Fruit fly (Drosophila melanogaster) whole organism, embryonic: ENCODE data around the gene CG3184.
A peak's percentile ranks its signal among the peaks of the same experiment; 100 is the strongest.

Experiments
- CG10274 ChIP-seq: fragments of 200-800 bp; sonication (Bioruptor generic); optimal IDR thresholded peaks from 3 replicates; lab custom pipeline; 2017; ENCODE audit warnings: missing biosample characterization, mild to moderate bottlenecking, missing genetic modification characterization
- CG10431 ChIP-seq: fragments of 200-800 bp; sonication (Bioruptor generic); optimal IDR thresholded peaks from 3 replicates; lab custom pipeline; 2018; ENCODE audit warnings: missing biosample characterization, mild to moderate bottlenecking, missing genetic modification characterization
- CG10462 ChIP-seq: fragments of 200-800 bp; sonication (Bioruptor generic); optimal IDR thresholded peaks from 2 replicates; lab custom pipeline; 2016; ENCODE audit warnings: missing biosample characterization, missing genetic modification characterization
- CG11456 ChIP-seq: fragments of 200-800 bp; sonication (Bioruptor generic); IDR thresholded peaks from 3 replicates; pipeline ENCODE4 v1.3.6; 2022; ENCODE audit warnings: missing biosample characterization, missing genetic modification characterization
- CG12236 ChIP-seq: fragments of 200-800 bp; sonication (Bioruptor generic); optimal IDR thresholded peaks from 2 replicates; lab custom pipeline; 2016; ENCODE audit warnings: missing biosample characterization, missing genetic modification characterization
- CG12942 ChIP-seq: fragments of 200-800 bp; sonication (Bioruptor generic); optimal IDR thresholded peaks from 3 replicates; lab custom pipeline; 2016; ENCODE audit warnings: missing biosample characterization, missing genetic modification characterization
- CG14667 ChIP-seq: fragments of 200-800 bp; sonication (Bioruptor generic); IDR thresholded peaks from 2 replicates; pipeline ENCODE4 v1.3.6; 2022; ENCODE audit warnings: missing biosample characterization, missing genetic modification characterization
- CG14860 ChIP-seq: fragments of 200-800 bp; sonication (Bioruptor generic); IDR thresholded peaks from 3 replicates; pipeline ENCODE4 v1.3.6; 2022; ENCODE audit warnings: missing biosample characterization, missing genetic modification characterization; ENCODE audit not compliant: partially characterized antibody
- CG17359 ChIP-seq: fragments of 200-800 bp; sonication (Bioruptor generic); optimal IDR thresholded peaks from 3 replicates; lab custom pipeline; 2018; ENCODE audit warnings: missing biosample characterization, mild to moderate bottlenecking, missing genetic modification characterization, moderate library complexity
- CG1792 ChIP-seq: fragments of 200-800 bp; sonication (Bioruptor generic); optimal IDR thresholded peaks from 2 replicates; lab custom pipeline; 2016; ENCODE audit warnings: missing biosample characterization, missing genetic modification characterization
- CG2120 ChIP-seq: fragments of 200-800 bp; sonication (Bioruptor generic); optimal IDR thresholded peaks from 3 replicates; lab custom pipeline; 2016; ENCODE audit warnings: missing biosample characterization, missing genetic modification characterization
- CG2129 ChIP-seq: fragments of 200-800 bp; sonication (Bioruptor generic); IDR thresholded peaks from 2 replicates; pipeline ENCODE4 v1.3.6; 2022; ENCODE audit warnings: missing biosample characterization, missing genetic modification characterization; ENCODE audit not compliant: partially characterized antibody
- CG34422 ChIP-seq: fragments of 200-800 bp; sonication (Bioruptor generic); IDR thresholded peaks from 3 replicates; pipeline ENCODE4 v1.3.6; 2022; ENCODE audit warnings: missing biosample characterization, missing genetic modification characterization
- CG4707 ChIP-seq: fragments of 200-800 bp; sonication (Bioruptor generic); optimal IDR thresholded peaks from 2 replicates; lab custom pipeline; 2018; ENCODE audit warnings: missing biosample characterization, mild to moderate bottlenecking, missing genetic modification characterization, moderate library complexity
- CG5180 ChIP-seq: fragments of 200-800 bp; sonication (Bioruptor generic); optimal IDR thresholded peaks from 3 replicates; lab custom pipeline; 2017; ENCODE audit warnings: missing biosample characterization, missing genetic modification characterization, mild to moderate bottlenecking, moderate library complexity, missing genetic modification reagents
- CG7556 ChIP-seq: fragments of 200-800 bp; sonication (Bioruptor generic); optimal IDR thresholded peaks from 2 replicates; lab custom pipeline; 2017; ENCODE audit warnings: missing biosample characterization, mild to moderate bottlenecking, missing genetic modification characterization
- CrebB ChIP-seq: fragments of 200-800 bp; sonication (Bioruptor generic); optimal IDR thresholded peaks from 3 replicates; lab custom pipeline; 2018; ENCODE audit warnings: missing biosample characterization, mild to moderate bottlenecking, missing genetic modification characterization
- Deaf1 ChIP-seq: fragments of 200-800 bp; optimal IDR thresholded peaks from 3 replicates; lab custom pipeline; 2019; ENCODE audit warnings: missing biosample characterization, mild to moderate bottlenecking, missing genetic modification characterization, moderate library complexity
- Ets97D ChIP-seq: fragments of 200-800 bp; sonication (Bioruptor generic); optimal IDR thresholded peaks from 3 replicates; lab custom pipeline; 2016; ENCODE audit warnings: missing biosample characterization, missing genetic modification characterization
- Gug ChIP-seq: fragments of 200-800 bp; sonication (Bioruptor generic); IDR thresholded peaks from 4 replicates; pipeline ENCODE4 v1.3.6; 2022; ENCODE audit warnings: missing biosample characterization, missing genetic modification characterization
- HLH4C ChIP-seq: fragments of 200-800 bp; sonication (Bioruptor generic); IDR thresholded peaks from 3 replicates; pipeline ENCODE4 v1.3.6; 2022; ENCODE audit warnings: missing biosample characterization, missing genetic modification characterization; ENCODE audit not compliant: partially characterized antibody
- HLHmδ ChIP-seq: fragments of 200-800 bp; sonication (Bioruptor generic); optimal IDR thresholded peaks from 2 replicates; lab custom pipeline; 2018; ENCODE audit warnings: missing biosample characterization, mild to moderate bottlenecking, missing genetic modification characterization, moderate library complexity
- NK7.1 ChIP-seq: fragments of 200-800 bp; sonication (Bioruptor generic); optimal IDR thresholded peaks from 3 replicates; lab custom pipeline; 2016; ENCODE audit warnings: missing biosample characterization, missing genetic modification characterization
- NfI ChIP-seq: fragments of 200-800 bp; sonication (Bioruptor generic); optimal IDR thresholded peaks from 3 replicates; lab custom pipeline; 2018; ENCODE audit warnings: missing biosample characterization, mild to moderate bottlenecking, missing genetic modification characterization, moderate library complexity
- Oaz ChIP-seq: fragments of 200-800 bp; sonication (Bioruptor generic); IDR thresholded peaks from 2 replicates; pipeline ENCODE4 v1.3.6; 2022; ENCODE audit warnings: missing biosample characterization, missing genetic modification characterization
- Oli ChIP-seq: fragments of 200-800 bp; sonication (Bioruptor generic); optimal IDR thresholded peaks from 2 replicates; lab custom pipeline; 2018; ENCODE audit warnings: missing biosample characterization, mild to moderate bottlenecking, missing genetic modification characterization, moderate library complexity
- PHDP ChIP-seq: fragments of 200-800 bp; sonication (Bioruptor generic); optimal IDR thresholded peaks from 3 replicates; lab custom pipeline; 2018; ENCODE audit warnings: missing biosample characterization, mild to moderate bottlenecking, missing genetic modification characterization, moderate library complexity
- Six4 ChIP-seq: fragments of 200-800 bp; sonication (Bioruptor generic); optimal IDR thresholded peaks from 2 replicates; lab custom pipeline; 2016; ENCODE audit warnings: missing biosample characterization, missing genetic modification characterization
- Sry-δ ChIP-seq: fragments of 200-800 bp; sonication (Bioruptor generic); optimal IDR thresholded peaks from 2 replicates; lab custom pipeline; 2016; ENCODE audit warnings: missing biosample characterization, missing genetic modification characterization
- TFAM ChIP-seq: fragments of 200-800 bp; sonication (Bioruptor generic); optimal IDR thresholded peaks from 2 replicates; lab custom pipeline; 2017; ENCODE audit warnings: missing biosample characterization, missing genetic modification characterization, inconsistent platforms
- aop ChIP-seq: fragments of 200-800 bp; sonication (Bioruptor generic); IDR thresholded peaks from 2 replicates; pipeline ENCODE4 v1.3.6; 2022; ENCODE audit warnings: missing biosample characterization, missing genetic modification characterization
- bbx ChIP-seq: fragments of 200-800 bp; sonication (Bioruptor generic); IDR thresholded peaks from 2 replicates; pipeline ENCODE4 v1.3.6; 2022; ENCODE audit warnings: missing biosample characterization, missing genetic modification characterization; ENCODE audit not compliant: partially characterized antibody
- cad ChIP-seq: fragments of >200 bp; optimal IDR thresholded peaks from 2 replicates; lab custom pipeline; 2017; ENCODE audit warnings: missing biosample characterization, missing genetic modification characterization
- chif ChIP-seq, 2 experiments: fragments of 200-800 bp; sonication (Bioruptor generic); optimal IDR thresholded peaks; 3 replicates each; lab custom pipeline; 2016; ENCODE audit warnings: missing biosample characterization in 2 of 2, missing genetic modification characterization in 2 of 2
- crol ChIP-seq: fragments of 200-800 bp; sonication (Bioruptor generic); IDR thresholded peaks from 2 replicates; pipeline ENCODE4 v1.3.6; 2022; ENCODE audit warnings: missing biosample characterization, missing genetic modification characterization
- dysf ChIP-seq: fragments of 200-800 bp; sonication (Bioruptor generic); IDR thresholded peaks from 3 replicates; pipeline ENCODE4 v1.3.6; 2022; ENCODE audit warnings: missing biosample characterization, missing genetic modification characterization
- gfzf ChIP-seq: fragments of 200-800 bp; sonication (Bioruptor generic); optimal IDR thresholded peaks from 2 replicates; lab custom pipeline; 2016; ENCODE audit warnings: missing biosample characterization, mild to moderate bottlenecking, missing genetic modification characterization, moderate library complexity
- h ChIP-seq: fragments of >200 bp; optimal IDR thresholded peaks from 2 replicates; lab custom pipeline; 2017
- lilli ChIP-seq: fragments of 200-800 bp; sonication (Bioruptor generic); optimal IDR thresholded peaks from 3 replicates; lab custom pipeline; 2016; ENCODE audit warnings: missing biosample characterization, missing genetic modification characterization
- mld ChIP-seq: fragments of 200-800 bp; sonication (Bioruptor generic); IDR thresholded peaks from 3 replicates; pipeline ENCODE4 v1.3.6; 2022; ENCODE audit warnings: missing biosample characterization, missing genetic modification characterization; ENCODE audit not compliant: partially characterized antibody
- p53 ChIP-seq: fragments of 200-800 bp; sonication (Bioruptor generic); optimal IDR thresholded peaks from 2 replicates; lab custom pipeline; 2016; ENCODE audit warnings: missing biosample characterization, missing genetic modification characterization
- phol ChIP-seq: fragments of 200-800 bp; sonication (Bioruptor generic); optimal IDR thresholded peaks from 3 replicates; lab custom pipeline; 2018; ENCODE audit warnings: missing biosample characterization, mild to moderate bottlenecking, missing genetic modification characterization, moderate library complexity
- run ChIP-seq: fragments of 200-800 bp; sonication (Bioruptor generic); optimal IDR thresholded peaks from 3 replicates; lab custom pipeline; 2018; ENCODE audit warnings: missing biosample characterization, mild to moderate bottlenecking, missing genetic modification characterization
- slbo ChIP-seq: fragments of 200-800 bp; sonication (Bioruptor generic); IDR thresholded peaks from 2 replicates; pipeline ENCODE4 v1.3.6; 2022; ENCODE audit warnings: missing biosample characterization, missing genetic modification characterization
- sob ChIP-seq: fragments of 200-800 bp; sonication (Bioruptor generic); IDR thresholded peaks from 2 replicates; pipeline ENCODE4 v1.3.6; 2022; ENCODE audit warnings: missing biosample characterization, missing genetic modification characterization
- stwl ChIP-seq: fragments of 200-800 bp; sonication (Bioruptor generic); optimal IDR thresholded peaks from 3 replicates; lab custom pipeline; 2018; ENCODE audit warnings: missing biosample characterization, mild to moderate bottlenecking, missing genetic modification characterization, moderate library complexity
- tin ChIP-seq: fragments of 200-800 bp; sonication (Bioruptor generic); optimal IDR thresholded peaks from 3 replicates; lab custom pipeline; 2016; ENCODE audit warnings: missing biosample characterization, missing genetic modification characterization
- ttk ChIP-seq: fragments of 200-800 bp; sonication (Bioruptor generic); IDR thresholded peaks from 2 replicates; pipeline ENCODE4 v2.1.2; 2022; ENCODE audit warnings: missing biosample characterization, missing genetic modification characterization
- vnd ChIP-seq: fragments of 200-800 bp; sonication (Bioruptor generic); IDR thresholded peaks from 3 replicates; pipeline ENCODE4 v1.3.6; 2022; ENCODE audit warnings: missing biosample characterization, missing genetic modification characterization; ENCODE audit not compliant: partially characterized antibody

Gene CG3184

DNA sequence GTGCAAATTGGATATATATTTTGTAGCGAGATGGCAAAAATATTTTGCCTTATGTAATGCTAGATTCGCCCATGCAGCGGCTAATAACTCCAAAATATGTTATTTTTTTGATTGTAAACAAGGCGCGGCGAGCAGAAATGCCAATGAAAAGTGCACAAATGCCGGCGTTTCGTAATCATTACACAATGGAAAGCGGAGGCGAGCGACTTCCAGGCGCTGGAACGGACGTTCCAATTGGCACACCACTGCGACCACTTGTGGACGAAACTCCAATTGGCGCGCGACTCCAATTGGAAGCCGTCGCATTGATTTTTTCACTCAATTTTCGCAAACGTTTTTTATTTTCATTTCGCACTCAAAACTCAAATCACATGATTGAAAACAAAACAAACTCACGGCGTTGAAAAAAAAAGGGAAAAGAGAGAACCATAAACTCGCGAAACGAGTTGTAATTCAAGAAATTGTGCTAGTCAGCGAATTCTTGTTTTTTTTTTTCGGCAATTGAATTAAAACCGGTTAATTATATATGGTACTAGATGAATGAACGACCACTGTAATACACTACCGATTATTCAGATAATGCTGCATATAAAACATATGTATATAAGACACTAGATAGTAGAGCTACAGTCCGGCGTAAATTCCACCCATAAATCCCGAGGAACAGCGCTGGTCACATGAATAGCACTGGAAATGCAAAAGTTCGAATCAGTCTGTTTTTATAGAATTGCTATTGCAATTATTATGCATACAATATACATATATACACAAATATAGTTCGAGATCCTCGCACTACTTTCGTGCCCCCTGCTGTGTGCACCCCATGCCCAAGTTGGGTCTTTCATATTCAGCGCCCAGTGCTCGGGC is 9.7 kb downstream of the CG3184 start, which contains the start of gene ND-ASHI (continued):
- TF ChIP-seq HLH4C (GFP tag; lab: Robert Waterston, UW) (no peak), gfzf (GFP tag; lab: Kevin White, UChicago) (peak; percentile 2), NK7.1 (GFP tag; lab: Kevin White, UChicago) (peak; percentile 78), ttk (peak; percentile 93), vnd (GFP tag; lab: Robert Waterston, UW) (no peak), CG2120 (peak; percentile 98), dysf (GFP tag; lab: Robert Waterston, UW) (peak; percentile 96), Deaf1 (tag; lab: Kevin White, UChicago) (no peak), Six4 (GFP tag; lab: Kevin White, UChicago) (peak; percentile 90), Sry-δ (GFP tag; lab: Kevin White, UChicago) (peak; percentile 52), sob (peak; percentile 97), CG17359 (tag; lab: Kevin White, UChicago) (peak; percentile 95), TFAM (peak; percentile 52), Ets97D (GFP tag; lab: Kevin White, UChicago) (peak; percentile 82), Gug (peak; percentile 95), Oaz (GFP tag; lab: Robert Waterston, UW) (peak; percentile 92), phol (peak; percentile 87), bbx (GFP tag; lab: Robert Waterston, UW) (no peak), p53 (GFP tag; lab: Kevin White, UChicago) (peak; percentile 48), HLHmδ (GFP tag; lab: Kevin White, UChicago) (no peak), CG10462 (peak; percentile 73), chif (GFP tag; optimal IDR thresholded peaks at IDR 0.05; lab: Kevin White, UChicago) (peak; percentile 88 to 90), CG4707 (peak; percentile 73), Oli (tag; lab: Kevin White, UChicago) (peak; percentile 91), CG10431 (GFP tag; lab: Kevin White, UChicago) (peak; percentile 72), lilli (GFP tag; lab: Kevin White, UChicago) (peak; percentile 97), NfI (GFP tag; lab: Kevin White, UChicago) (peak; percentile 95), CG14667 (peak; percentile 90), h (no peak), run (tag; lab: Kevin White, UChicago) (peak; percentile 75), cad (GFP tag; lab: Kevin White, UChicago) (no peak), PHDP (peak; percentile 95), tin (GFP tag; lab: Kevin White, UChicago) (peak; percentile 93), slbo (GFP tag; lab: Robert Waterston, UW) (peak; percentile 98), CG2129 (no peak), CrebB (tag; lab: Kevin White, UChicago) (peak; percentile 95), CG11456 (GFP tag; lab: Robert Waterston, UW) (peak; percentile 97), stwl (tag; lab: Kevin White, UChicago) (peak; percentile 9), CG14860 (GFP tag; lab: Robert Waterston, UW) (no peak), CG12942 (GFP tag; lab: Kevin White, UChicago) (peak; percentile 87), CG12236 (GFP tag; lab: Kevin White, UChicago) (peak; percentile 73), mld (no peak), CG5180 (GFP tag; lab: Kevin White, UChicago) (peak; percentile 85), CG34422 (peak; percentile 97), crol (0 out of 2 replicates have a peak, but pooled peaks have one; percentile 28), CG10274 (GFP tag; lab: Kevin White, UChicago) (peak; percentile 89), aop (peak; percentile 54; the same call in 1 of the 2 replicates), CG1792 (GFP tag; lab: Kevin White, UChicago) (peak; percentile 88), CG7556 (GFP tag; lab: Kevin White, UChicago) (peak; percentile 94)
